Worm (Caenorhabditis elegans) whole organism, L1 larva: ENCODE measurements around the gene rack-1.

Experiments used
- blmp-1 ChIP-seq: fragments of 150-350 bp; optimal IDR thresholded peaks from 2 replicates; lab custom pipeline; 2014; ENCODE audit warnings: missing biosample characterization, missing genetic modification characterization
- dpl-1 ChIP-seq, 3 experiments: fragments of 150-350 bp in 2 of 3; sonication (generic microtip) in 1 of 3; optimal IDR thresholded peaks; 2 replicates each; lab custom pipeline; 2014 to 2017; ENCODE audit warnings: missing biosample characterization in 3 of 3, missing genetic modification characterization in 3 of 3, missing genetic modification reagents in 3 of 3
- mab-9 ChIP-seq: fragments of 200-800 bp; sonication (Bioruptor generic); IDR thresholded peaks from 2 replicates; pipeline ENCODE4 v1.3.6; 2022; ENCODE audit warnings: missing genetic modification reagents, missing genetic modification characterization, missing compliant biosample characterization
- mdl-1 ChIP-seq, 2 experiments: fragments of 150-350 bp; optimal IDR thresholded peaks; 2 replicates each; lab custom pipeline; 2014 to 2017; ENCODE audit warnings: missing biosample characterization in 2 of 2, missing genetic modification characterization in 2 of 2, inconsistent platforms in 1 of 2
- nhr-237 ChIP-seq: fragments of 150-350 bp; optimal IDR thresholded peaks from 2 replicates; lab custom pipeline; 2014; ENCODE audit warnings: missing biosample characterization, missing genetic modification characterization
- skn-1 ChIP-seq: fragments of 150-350 bp; optimal IDR thresholded peaks from 2 replicates; lab custom pipeline; 2014; ENCODE audit warnings: missing biosample characterization, missing genetic modification characterization
- sup-37 ChIP-seq: fragments of 200-800 bp; sonication (Bioruptor generic); optimal IDR thresholded peaks from 2 replicates; lab custom pipeline; 2018; ENCODE audit warnings: mild to moderate bottlenecking, missing genetic modification characterization, missing compliant biosample characterization

- TF ChIP-seq blmp-1 (tag; lab: Kevin White, UChicago) = no peak
- TF ChIP-seq mdl-1 (tag; optimal IDR thresholded peaks at IDR 0.05; lab: Kevin White, UChicago) = no peak
- TF ChIP-seq mab-9 (GFP tag; lab: Robert Waterston, UW) = no peak
- TF ChIP-seq nhr-237 = no peak
- no peak for TF ChIP-seq dpl-1 (GFP tag; optimal IDR thresholded peaks at IDR 0.05; lab: Kevin White, UChicago)
- no peak for TF ChIP-seq sup-37 (GFP tag; lab: Kevin White, UChicago)
- TF ChIP-seq skn-1 (tag; lab: Kevin White, UChicago) = no peak
Observed at ce11 chrIV:10148938-10149337, 27.5 kb upstream of the rack-1 start, which contains the start of gene pigs-1.
